Fruit fly (Drosophila melanogaster) Kc167 (cell line): ENCODE data around the gene CG14416.

Source experiments
- Myc ChIP-seq: fragments of >200 bp; optimal IDR thresholded peaks from 2 replicates; lab custom pipeline; 2017; ENCODE audit warnings: missing external identifiers
- Sin3A ChIP-seq: fragments of >200 bp; optimal IDR thresholded peaks from 2 replicates; lab custom pipeline; 2018; ENCODE audit warnings: missing external identifiers
- h ChIP-seq: fragments of >200 bp; optimal IDR thresholded peaks from 3 replicates; lab custom pipeline; 2018; ENCODE audit warnings: missing external identifiers
- insv ChIP-seq: fragments of >200 bp; optimal IDR thresholded peaks from 3 replicates; lab custom pipeline; 2018; ENCODE audit warnings: missing external identifiers
- psq ChIP-seq: fragments of >200 bp; optimal IDR thresholded peaks from 2 replicates; lab custom pipeline; 2017; ENCODE audit warnings: missing external identifiers
- ttk ChIP-seq: sonication (Bioruptor generic); optimal IDR thresholded peaks from 2 replicates; lab custom pipeline; 2017; ENCODE audit warnings: missing external identifiers

The CG14416 gene

dm6 chrX:2872753-2873152, at the start of gene CG14416:
CG14416 (minus strand) TSS chrX:2872853.
- TF ChIP-seq Sin3A (no peak), psq (lab: Kevin White, UChicago) (no peak)

dm6 chrX:2919742-2920141, 47.1 kb upstream of the CG14416 start, which contains the start of gene CG3588:
CG3588 (plus strand) TSS chrX:2919770.
- TF ChIP-seq psq (lab: Kevin White, UChicago) (no peak), Sin3A (no peak), h (no peak), Myc (lab: Kevin White, UChicago) (no peak), insv (lab: Kevin White, UChicago) (no peak), ttk (no peak)

dm6 chrX:2918551-2918950, 45.9 kb upstream of the CG14416 start:
- TF ChIP-seq Sin3A: no peak
- no peak for TF ChIP-seq ttk
- TF ChIP-seq Myc (lab: Kevin White, UChicago): no peak
- no peak for TF ChIP-seq insv (lab: Kevin White, UChicago)
- TF ChIP-seq h: no peak
- no peak for TF ChIP-seq psq (lab: Kevin White, UChicago)

dm6 chrX:2915108-2915507, 42.5 kb upstream of the CG14416 start:
- no peak for TF ChIP-seq Sin3A
- TF ChIP-seq ttk: no peak
- no peak for TF ChIP-seq insv (lab: Kevin White, UChicago)
- TF ChIP-seq h: no peak
- no peak for TF ChIP-seq psq (lab: Kevin White, UChicago)
- no peak for TF ChIP-seq Myc (lab: Kevin White, UChicago)

dm6 chrX:2914091-2914490, 41.4 kb upstream of the CG14416 start:
- TF ChIP-seq Sin3A (no peak), ttk (no peak), Myc (lab: Kevin White, UChicago) (no peak), psq (lab: Kevin White, UChicago) (no peak), insv (lab: Kevin White, UChicago) (no peak), h (no peak)

- TF ChIP-seq Sin3A (no peak), h (no peak), ttk (no peak), Myc (lab: Kevin White, UChicago) (no peak), insv (lab: Kevin White, UChicago) (no peak), psq (lab: Kevin White, UChicago) (no peak)
These were observed 39.9 kb upstream of the CG14416 start for dm6 chrX:2912581-2912980.

dm6 chrX:2907105-2907694, 34.5 kb upstream of the CG14416 start:
- no peak for TF ChIP-seq insv (lab: Kevin White, UChicago)
- no peak for TF ChIP-seq Sin3A
- TF ChIP-seq Myc (lab: Kevin White, UChicago): no peak

dm6 chrX:2890468-2890867, 17.8 kb upstream of the CG14416 start, which contains the start of gene CG3526:
CG3526 (plus strand) TSS chrX:2890768.
- TF ChIP-seq Myc (lab: Kevin White, UChicago): no peak
- no peak for TF ChIP-seq Sin3A
- TF ChIP-seq h: no peak
- no peak for TF ChIP-seq ttk
- TF ChIP-seq psq (lab: Kevin White, UChicago): no peak
- no peak for TF ChIP-seq insv (lab: Kevin White, UChicago)

dm6 chrX:2888211-2888610, 15.6 kb upstream of the CG14416 start:
- TF ChIP-seq Sin3A (no peak), Myc (lab: Kevin White, UChicago) (no peak), ttk (no peak), h (no peak), insv (lab: Kevin White, UChicago) (no peak), psq (lab: Kevin White, UChicago) (no peak)

- TF ChIP-seq psq (lab: Kevin White, UChicago): no peak
These were observed 13.2 kb upstream of the CG14416 start, which contains the start of gene CG14419 for dm6 chrX:2885814-2886213. CG14419 (minus strand) TSS chrX:2885914.

dm6 chrX:2883561-2883960, 10.9 kb upstream of the CG14416 start, which contains the start of gene CG14418:
CG14418 (minus strand) TSS chrX:2883661.
- TF ChIP-seq ttk (no peak), psq (lab: Kevin White, UChicago) (no peak), Myc (lab: Kevin White, UChicago) (no peak), Sin3A (no peak), h (no peak), insv (lab: Kevin White, UChicago) (no peak)

- no peak for TF ChIP-seq ttk
These were observed 9.9 kb upstream of the CG14416 start for dm6 chrX:2882516-2882915.

dm6 chrX:2880660-2881059, 8.0 kb upstream of the CG14416 start:
- TF ChIP-seq Myc (lab: Kevin White, UChicago): no peak
- TF ChIP-seq insv (lab: Kevin White, UChicago): no peak
- TF ChIP-seq Sin3A: no peak
- TF ChIP-seq h: no peak
- no peak for TF ChIP-seq ttk
- no peak for TF ChIP-seq psq (lab: Kevin White, UChicago)

- TF ChIP-seq ttk: no peak
These were observed 4.4 kb upstream of the CG14416 start for dm6 chrX:2877070-2877469.
